Fruit fly (Drosophila melanogaster): ENCODE data around the gene Alp13.

Alp13 gene

DNA sequence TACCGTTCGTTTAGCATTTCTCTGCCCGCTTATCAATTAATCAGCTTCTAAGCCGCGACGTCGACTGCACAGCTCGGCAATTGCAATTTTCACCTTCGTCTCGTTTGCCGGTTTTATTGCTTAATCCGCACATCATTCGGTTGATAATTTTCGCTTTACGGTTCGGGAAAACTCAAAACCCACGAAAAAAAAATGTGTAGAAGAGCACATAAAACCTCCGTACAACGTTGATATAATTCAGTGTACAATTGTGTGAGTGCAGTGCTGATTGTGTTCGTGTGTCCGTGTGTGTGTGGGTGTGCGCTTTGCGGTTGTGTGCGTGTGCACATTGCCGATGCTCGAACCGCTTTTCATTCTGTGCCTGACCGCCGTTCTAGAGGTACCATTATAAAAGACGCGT, 37.0 kb upstream of the Alp13 start, which contains the start of gene CAH7:
Gene CAH7, plus strand, starts transcription at position 43 of the 400 bp plus-strand sequence.
- TF ChIP-seq Pif1B (GFP tag; optimal IDR thresholded peaks at IDR 0.05) = no peak
- TF ChIP-seq gl (tag; optimal IDR thresholded peaks at IDR 0.05) = no peak
- TF ChIP-seq CG8159 (tag; optimal IDR thresholded peaks at IDR 0.05) = no peak
- no peak for TF ChIP-seq CG34367 (tag; optimal IDR thresholded peaks at IDR 0.05)
- no peak for TF ChIP-seq CG8301 (tag; optimal IDR thresholded peaks at IDR 0.05)
- TF ChIP-seq EcR (GFP tag; optimal IDR thresholded peaks at IDR 0.05) = no peak
- no peak for TF ChIP-seq CG10348 (GFP tag; IDR thresholded peaks at IDR 0.05)
- no peak for TF ChIP-seq CG15710 (tag; optimal IDR thresholded peaks at IDR 0.05)
- TF ChIP-seq fd96Ca (GFP tag; IDR thresholded peaks at IDR 0.05) = peak; percentile 60; the same call in 2 of the 3 replicates
- no peak for TF ChIP-seq Ets98B (GFP tag; IDR thresholded peaks at IDR 0.05)
- TF ChIP-seq CG12605 (GFP tag; IDR thresholded peaks at IDR 0.05) = no peak
- peak; percentile 5 for TF ChIP-seq CG13204 (GFP tag; optimal IDR thresholded peaks at IDR 0.05)
- no peak for TF ChIP-seq CG4496 (GFP tag; IDR thresholded peaks at IDR 0.05)
- TF ChIP-seq Snoo (tag; optimal IDR thresholded peaks at IDR 0.05) = no peak
- TF ChIP-seq Pif1A (GFP tag; optimal IDR thresholded peaks at IDR 0.05) = no peak
- TF ChIP-seq D1 (tag; optimal IDR thresholded peaks at IDR 0.05) = no peak

dm6 chr3R:10111815-10112185, 36.6 kb upstream of the Alp13 start:
- peak; percentile 30; the same call in 1 of the 2 replicates for TF ChIP-seq CG32121 (GFP tag; IDR thresholded peaks at IDR 0.05)
- TF ChIP-seq CG4496 (GFP tag; IDR thresholded peaks at IDR 0.05) = peak; percentile 38; the same call in 1 of the 3 replicates
- TF ChIP-seq CG15710 (tag; optimal IDR thresholded peaks at IDR 0.05) = peak; percentile 12
- peak; percentile 44 for TF ChIP-seq CG8159 (tag; optimal IDR thresholded peaks at IDR 0.05)
- no peak; the same call in 1 of the 2 replicates for TF ChIP-seq CG12605 (GFP tag; IDR thresholded peaks at IDR 0.05)
- TF ChIP-seq CG17806 (tag; optimal IDR thresholded peaks at IDR 0.05) = no peak
- TF ChIP-seq CG9948 (tag; optimal IDR thresholded peaks at IDR 0.05) = peak; percentile 11
- peak; percentile 11 for TF ChIP-seq Snoo (tag; optimal IDR thresholded peaks at IDR 0.05)
- TF ChIP-seq CG14655 (GFP tag; optimal IDR thresholded peaks at IDR 0.05) = peak; percentile 60
- peak; percentile 36 for TF ChIP-seq D1 (tag; optimal IDR thresholded peaks at IDR 0.05)
- TF ChIP-seq CG8301 (tag; optimal IDR thresholded peaks at IDR 0.05) = peak; percentile 56
- TF ChIP-seq CG10348 (GFP tag; IDR thresholded peaks at IDR 0.05) = no peak

dm6 chr3R:10111150-10111814, 36.1 kb upstream of the Alp13 start:
- TF ChIP-seq CG9948 (tag; optimal IDR thresholded peaks at IDR 0.05) (no peak), CG32121 (GFP tag; IDR thresholded peaks at IDR 0.05) (no peak), Pif1A (GFP tag; optimal IDR thresholded peaks at IDR 0.05) (no peak), CG4496 (GFP tag; IDR thresholded peaks at IDR 0.05) (no peak), CG8301 (tag; optimal IDR thresholded peaks at IDR 0.05) (no peak), D1 (tag; optimal IDR thresholded peaks at IDR 0.05) (no peak), Ets98B (GFP tag; IDR thresholded peaks at IDR 0.05) (no peak), gl (tag; optimal IDR thresholded peaks at IDR 0.05) (no peak), CG14655 (GFP tag; optimal IDR thresholded peaks at IDR 0.05) (no peak), EcR (GFP tag; optimal IDR thresholded peaks at IDR 0.05) (no peak), CG10348 (GFP tag; IDR thresholded peaks at IDR 0.05) (no peak), CG34367 (tag; optimal IDR thresholded peaks at IDR 0.05) (no peak), CG15710 (tag; optimal IDR thresholded peaks at IDR 0.05) (no peak), Pif1B (GFP tag; optimal IDR thresholded peaks at IDR 0.05) (no peak), fd96Ca (GFP tag; IDR thresholded peaks at IDR 0.05) (no peak), rn (GFP tag; IDR thresholded peaks at IDR 0.05) (no peak), CG17806 (tag; optimal IDR thresholded peaks at IDR 0.05) (no peak)

DNA sequence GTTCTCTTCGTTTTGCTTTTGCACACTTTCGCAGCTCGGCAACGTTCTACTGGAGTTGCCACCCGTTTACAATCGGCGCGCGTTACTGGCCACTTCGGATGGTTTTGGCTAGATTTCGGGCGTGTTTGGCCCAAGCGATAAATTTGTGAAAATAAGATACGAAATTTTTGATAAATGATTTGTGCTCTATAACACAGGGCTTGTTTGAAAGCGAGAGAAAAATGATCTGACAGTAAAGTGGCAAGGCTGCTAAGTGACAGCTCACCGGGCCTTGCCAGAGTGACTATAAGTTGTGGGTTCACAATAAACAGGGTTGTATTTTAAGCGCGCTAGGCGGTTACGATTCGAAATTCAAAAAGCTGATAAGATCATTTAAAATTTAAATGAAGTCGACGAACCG, 34.8 kb upstream of the Alp13 start, which contains the start of gene Fmr1:
Gene Fmr1, minus strand, starts transcription at position 184 of the 400 bp plus-strand sequence.
- TF ChIP-seq CG32121 (GFP tag; IDR thresholded peaks at IDR 0.05) = no peak
- TF ChIP-seq CG9948 (tag; optimal IDR thresholded peaks at IDR 0.05) = peak; percentile 25
- peak; percentile 18 for TF ChIP-seq CG15710 (tag; optimal IDR thresholded peaks at IDR 0.05)
- no peak for TF ChIP-seq Pif1A (GFP tag; optimal IDR thresholded peaks at IDR 0.05)
- no peak for TF ChIP-seq Ets98B (GFP tag; IDR thresholded peaks at IDR 0.05)
- TF ChIP-seq Snoo (tag; optimal IDR thresholded peaks at IDR 0.05) = no peak
- peak; percentile 14 for TF ChIP-seq CG17806 (tag; optimal IDR thresholded peaks at IDR 0.05)

DNA sequence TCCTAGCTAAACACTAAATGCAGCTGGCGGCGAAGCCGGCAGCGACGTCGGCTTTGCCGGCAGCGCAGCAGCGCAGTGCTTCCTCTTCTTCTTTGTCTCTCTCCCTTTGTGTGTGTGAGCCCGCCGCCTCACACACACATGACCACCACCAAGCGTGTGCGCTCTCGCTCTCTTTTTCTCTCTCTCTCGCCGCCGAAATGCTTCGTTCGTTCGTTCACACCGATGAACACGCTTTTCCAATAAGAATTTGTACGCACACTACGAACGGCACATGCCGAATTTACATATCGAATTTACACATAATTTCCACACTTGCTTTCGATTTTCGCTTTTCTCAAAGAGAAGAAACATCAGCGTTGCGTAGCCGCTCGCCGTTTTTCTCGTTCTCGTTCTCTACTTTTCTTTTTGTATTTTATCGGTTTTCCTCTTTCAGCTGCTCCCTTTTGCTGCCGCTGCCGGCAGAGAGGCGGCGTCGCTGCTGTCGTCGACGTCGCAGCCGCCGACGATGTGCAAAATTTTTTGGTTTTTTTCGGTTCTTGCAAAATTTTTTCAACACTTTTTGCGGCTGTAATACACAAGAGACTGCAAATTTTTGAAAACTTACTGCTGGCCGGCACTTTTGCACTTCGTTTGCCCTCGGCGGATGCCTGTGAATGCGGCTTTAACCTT, 34.2 kb upstream of the Alp13 start:
- peak; percentile 52; the same call in 1 of the 3 replicates for TF ChIP-seq fd96Ca (GFP tag; IDR thresholded peaks at IDR 0.05)
- TF ChIP-seq Ets98B (GFP tag; IDR thresholded peaks at IDR 0.05) = peak; percentile 49; the same call in 1 of the 2 replicates
- TF ChIP-seq CG4496 (GFP tag; IDR thresholded peaks at IDR 0.05) = no peak
- no peak for TF ChIP-seq CG8159 (tag; optimal IDR thresholded peaks at IDR 0.05)
- TF ChIP-seq CG13204 (GFP tag; optimal IDR thresholded peaks at IDR 0.05) = no peak
- peak; percentile 23 for TF ChIP-seq Pif1B (GFP tag; optimal IDR thresholded peaks at IDR 0.05)
- TF ChIP-seq EcR (GFP tag; optimal IDR thresholded peaks at IDR 0.05) = peak; percentile 94
- TF ChIP-seq CG10348 (GFP tag; IDR thresholded peaks at IDR 0.05) = no peak
- TF ChIP-seq CG8301 (tag; optimal IDR thresholded peaks at IDR 0.05) = no peak
- TF ChIP-seq CG12605 (GFP tag; IDR thresholded peaks at IDR 0.05) = no peak
- TF ChIP-seq D1 (tag; optimal IDR thresholded peaks at IDR 0.05) = no peak

Measured in whole organism, pupa.